Worm (Caenorhabditis elegans): Measurements from ENCODE around the gene fbxa-24.

DNA sequence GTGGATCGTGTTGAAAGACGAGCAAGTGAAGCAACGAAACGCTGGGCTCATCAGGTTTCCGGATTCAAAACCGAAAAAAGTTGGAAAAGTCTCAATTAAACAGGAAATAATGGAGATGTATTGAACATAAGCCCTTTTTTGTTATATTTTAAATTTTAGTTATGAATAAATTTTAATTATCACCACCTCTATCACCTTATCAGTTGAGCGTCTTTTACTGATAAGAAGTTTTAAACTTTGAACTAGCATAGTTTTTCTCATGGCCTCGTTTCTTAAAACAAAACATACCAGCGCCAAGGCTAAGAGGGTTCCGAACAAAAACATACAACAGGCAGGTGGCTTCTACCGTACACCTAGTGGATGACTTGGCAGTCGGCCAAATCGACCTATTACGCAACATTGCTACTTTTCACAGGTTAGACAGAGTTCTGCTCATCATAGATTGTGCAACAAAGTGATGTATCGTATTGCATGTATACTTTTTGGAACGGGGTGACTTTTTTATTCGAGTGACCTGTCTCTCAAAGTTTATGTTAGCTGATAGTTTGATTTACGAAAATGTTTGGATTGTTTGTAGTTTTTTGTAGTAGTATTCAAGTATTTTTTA lies 27.9 kb upstream of the fbxa-24 start:
- TF ChIP-seq tbx-2 (tag; optimal IDR thresholded peaks at IDR 0.05) (no peak), fos-1 (tag; optimal IDR thresholded peaks at IDR 0.05) (no peak), nhr-11 (tag; optimal IDR thresholded peaks at IDR 0.05) (no peak), nhr-12 (tag; optimal IDR thresholded peaks at IDR 0.05) (no peak), fkh-2 (tag; optimal IDR thresholded peaks at IDR 0.05) (no peak), ama-1 (optimal IDR thresholded peaks at IDR 0.05) (no peak), nhr-43 (tag; optimal IDR thresholded peaks at IDR 0.05; ENCODE audit: poor library complexity, severe bottlenecking) (no peak), nhr-237 (tag; optimal IDR thresholded peaks at IDR 0.05) (no peak)

Data from whole organism, L3 larva.